Fruit fly (Drosophila melanogaster): ENCODE results near the gene a6.

Gene a6

dm6 chrX:1664836-1665235 is 30.9 kb downstream of the a6 start, which contains the start of gene dor (continued):
- TF ChIP-seq Lim3 (GFP tag; IDR thresholded peaks at IDR 0.05) (no peak), CG8765 (GFP tag; IDR thresholded peaks at IDR 0.05) (no peak), CG15601 (tag; optimal IDR thresholded peaks at IDR 0.05) (no peak), inv (GFP tag; IDR thresholded peaks at IDR 0.05; ENCODE audit: partially characterized antibody) (peak; percentile 70), unc-4 (GFP tag; IDR thresholded peaks at IDR 0.05; ENCODE audit: partially characterized antibody) (peak; percentile 80), CG15479 (GFP tag; optimal IDR thresholded peaks at IDR 0.05) (no peak), Ssrp (tag; optimal IDR thresholded peaks at IDR 0.05) (no peak), CG6689 (GFP tag; IDR thresholded peaks at IDR 0.05) (no peak), lola (GFP tag; optimal IDR thresholded peaks at IDR 0.05) (no peak), CG2129 (GFP tag; IDR thresholded peaks at IDR 0.05; ENCODE audit: partially characterized antibody) (peak; percentile 52), CG4404 (GFP tag; IDR thresholded peaks at IDR 0.05) (no peak), CG12155 (GFP tag; optimal IDR thresholded peaks at IDR 0.05) (no peak), rib (GFP tag; IDR thresholded peaks at IDR 0.05) (no peak), CG18476 (GFP tag; optimal IDR thresholded peaks at IDR 0.05) (no peak), C15 (GFP tag; IDR thresholded peaks at IDR 0.05) (no peak), MBD-R2 (GFP tag; IDR thresholded peaks at IDR 0.05) (peak; percentile 74), CG10654 (GFP tag; optimal IDR thresholded peaks at IDR 0.05) (no peak), kay (GFP tag; optimal IDR thresholded peaks at IDR 0.05) (no peak), ssp (GFP tag; IDR thresholded peaks at IDR 0.05) (no peak), CG7271 (tag; optimal IDR thresholded peaks at IDR 0.05) (no peak), slou (GFP tag; optimal IDR thresholded peaks at IDR 0.05) (no peak), CG12219 (GFP tag; optimal IDR thresholded peaks at IDR 0.05) (no peak), YL-1 (GFP tag; optimal IDR thresholded peaks at IDR 0.05) (peak; percentile 42), CG14710 (tag; optimal IDR thresholded peaks at IDR 0.05) (peak; percentile 5), chinmo (GFP tag; IDR thresholded peaks at IDR 0.05; ENCODE audit: partially characterized antibody) (peak; percentile 84; the same call in 1 of the 4 replicates), Camta (GFP tag; optimal IDR thresholded peaks at IDR 0.05) (no peak), hkb (optimal IDR thresholded peaks at IDR 0.05) (no peak), hkb (GFP tag; IDR thresholded peaks at IDR 0.05) (no peak), sc (optimal IDR thresholded peaks at IDR 0.05) (no peak), sc (GFP tag; optimal IDR thresholded peaks at IDR 0.05) (no peak), sob (GFP tag; IDR thresholded peaks at IDR 0.05) (no peak), gsb (GFP tag; IDR thresholded peaks at IDR 0.05) (no peak), Bgb (GFP tag; IDR thresholded peaks at IDR 0.05; ENCODE audit: partially characterized antibody) (peak; percentile 90), lbe (GFP tag; optimal IDR thresholded peaks at IDR 0.05) (peak; percentile 29), sisA (GFP tag; IDR thresholded peaks at IDR 0.05) (no peak), CG4730 (GFP tag; IDR thresholded peaks at IDR 0.05) (no peak), br (optimal IDR thresholded peaks at IDR 0.05) (no peak), CrebB (tag; optimal IDR thresholded peaks at IDR 0.05) (no peak), sens (GFP tag) (peak; percentile 1), amos (GFP tag; IDR thresholded peaks at IDR 0.05; ENCODE audit: partially characterized antibody) (peak; percentile 82), CG12299 (tag; optimal IDR thresholded peaks at IDR 0.05) (no peak), fu2 (GFP tag; optimal IDR thresholded peaks at IDR 0.05) (no peak), CG9932 (GFP tag; IDR thresholded peaks at IDR 0.05) (no peak), Sry-δ (GFP tag; optimal IDR thresholded peaks at IDR 0.05) (peak; percentile 88), HLH54F (GFP tag; optimal IDR thresholded peaks at IDR 0.05) (no peak), CG3726 (GFP tag; IDR thresholded peaks at IDR 0.05) (no peak), Dip2 (GFP tag; IDR thresholded peaks at IDR 0.05) (no peak), sd (tag; optimal IDR thresholded peaks at IDR 0.05) (no peak), CG3065 (GFP tag; optimal IDR thresholded peaks at IDR 0.05) (no peak), seq (GFP tag; IDR thresholded peaks at IDR 0.05) (no peak), Hand (GFP tag; optimal IDR thresholded peaks at IDR 0.05) (no peak), lilli (GFP tag; optimal IDR thresholded peaks at IDR 0.05) (no peak), hbn (GFP tag; IDR thresholded peaks at IDR 0.05; ENCODE audit: partially characterized antibody) (peak; percentile 71)
